Worm (Caenorhabditis elegans) whole organism, young adult: ENCODE measurements around the gene clr-1.

Experiments
- C06A6.2 ChIP-seq: fragments of 200-800 bp; sonication (Bioruptor generic); conservative IDR thresholded peaks from 2 replicates; pipeline ENCODE4 v1.3.6; 2022; ENCODE audit warnings: missing genetic modification characterization, missing compliant biosample characterization
- C17E4.6 ChIP-seq: fragments of 200-800 bp; sonication (Bioruptor generic); IDR thresholded peaks from 2 replicates; pipeline ENCODE4 v1.3.6; 2022; ENCODE audit warnings: missing genetic modification reagents, missing genetic modification characterization, missing compliant biosample characterization
- F39B2.1 ChIP-seq: fragments of 200-800 bp; sonication (Bioruptor generic); IDR thresholded peaks from 2 replicates; pipeline ENCODE4 v1.3.6; 2022; ENCODE audit warnings: missing genetic modification reagents, missing genetic modification characterization, missing compliant biosample characterization
- F57A8.1 ChIP-seq: fragments of 200-800 bp; sonication (Bioruptor generic); optimal IDR thresholded peaks from 2 replicates; lab custom pipeline; 2018; ENCODE audit warnings: mild to moderate bottlenecking, missing genetic modification characterization, moderate library complexity, missing compliant biosample characterization
- K12H6.12 ChIP-seq: fragments of 200-800 bp; sonication (Bioruptor generic); optimal IDR thresholded peaks from 2 replicates; lab custom pipeline; 2018; ENCODE audit warnings: mild to moderate bottlenecking, missing genetic modification characterization, missing compliant biosample characterization
- T26A5.8 ChIP-seq: sonication (generic microtip); optimal IDR thresholded peaks from 2 replicates; lab custom pipeline; 2016; ENCODE audit warnings: missing genetic modification characterization, missing compliant biosample characterization
- ZK185.1 ChIP-seq: sonication (generic microtip); optimal IDR thresholded peaks from 2 replicates; lab custom pipeline; 2016; ENCODE audit warnings: mild to moderate bottlenecking, missing genetic modification characterization, missing compliant biosample characterization; ENCODE audit not compliant: poor library complexity, severe bottlenecking
- aptf-2 ChIP-seq: fragments of 200-800 bp; sonication (Bioruptor generic); conservative IDR thresholded peaks from 2 replicates; pipeline ENCODE4 v1.3.6; 2022; ENCODE audit warnings: missing genetic modification reagents, missing genetic modification characterization, missing compliant biosample characterization
- atf-7 ChIP-seq: sonication (generic microtip); optimal IDR thresholded peaks from 2 replicates; lab custom pipeline; 2017; ENCODE audit warnings: mild to moderate bottlenecking, missing genetic modification characterization, missing compliant biosample characterization
- attf-5 ChIP-seq: fragments of 200-800 bp; sonication (Bioruptor generic); optimal IDR thresholded peaks from 2 replicates; lab custom pipeline; 2018; ENCODE audit warnings: mild to moderate bottlenecking, missing genetic modification characterization, missing compliant biosample characterization
- bed-2 ChIP-seq: fragments of 200-800 bp; sonication (Bioruptor generic); IDR thresholded peaks from 2 replicates; pipeline ENCODE4 v1.3.6; 2022; ENCODE audit warnings: missing genetic modification reagents, missing genetic modification characterization, missing compliant biosample characterization
- ceh-27 ChIP-seq: fragments of 200-800 bp; sonication (Bioruptor generic); optimal IDR thresholded peaks from 2 replicates; lab custom pipeline; 2018; ENCODE audit warnings: mild to moderate bottlenecking, missing genetic modification characterization, moderate library complexity, missing compliant biosample characterization
- dox-1 ChIP-seq: fragments of 200-800 bp; sonication (Bioruptor generic); IDR thresholded peaks from 2 replicates; pipeline ENCODE4 v1.3.6; 2022; ENCODE audit warnings: missing genetic modification reagents, missing genetic modification characterization, missing compliant biosample characterization
- efl-1 ChIP-seq: fragments of 150-350 bp; optimal IDR thresholded peaks from 2 replicates; lab custom pipeline; 2014; ENCODE audit warnings: missing biosample characterization, missing genetic modification reagents, missing genetic modification characterization
- ekl-4 ChIP-seq: fragments of 200-800 bp; sonication (Bioruptor generic); IDR thresholded peaks from 2 replicates; pipeline ENCODE4 v1.3.6; 2022; ENCODE audit warnings: missing genetic modification reagents, missing genetic modification characterization, missing compliant biosample characterization
- gei-17 ChIP-seq: fragments of 200-800 bp; sonication (Bioruptor generic); optimal IDR thresholded peaks from 2 replicates; lab custom pipeline; 2018; ENCODE audit warnings: mild to moderate bottlenecking, missing genetic modification characterization, missing compliant biosample characterization
- him-1 ChIP-seq: sonication (generic microtip); optimal IDR thresholded peaks from 2 replicates; lab custom pipeline; 2016; ENCODE audit warnings: missing genotype, missing genetic modification reagents, missing genetic modification characterization, missing compliant biosample characterization
- hrde-1 ChIP-seq: sonication (generic microtip); optimal IDR thresholded peaks from 2 replicates; lab custom pipeline; 2016; ENCODE audit warnings: missing genetic modification characterization, mild to moderate bottlenecking, missing compliant biosample characterization, moderate library complexity, missing genotype, missing genetic modification reagents, borderline replicate concordance
- lin-26 ChIP-seq: fragments of 200-800 bp; sonication (Bioruptor generic); IDR thresholded peaks from 2 replicates; pipeline ENCODE4 v1.3.6; 2022; ENCODE audit warnings: missing genetic modification reagents, missing genetic modification characterization, missing compliant biosample characterization
- lin-35 ChIP-seq, 3 experiments: fragments of 150-350 bp in 2 of 3; sonication (generic microtip) in 1 of 3; optimal IDR thresholded peaks; 2 replicates each; lab custom pipeline; 2014 to 2018; ENCODE audit warnings: missing biosample characterization in 3 of 3, missing genetic modification characterization in 3 of 3, missing genetic modification reagents in 3 of 3
- lin-40 ChIP-seq: sonication (generic microtip); optimal IDR thresholded peaks from 2 replicates; lab custom pipeline; 2016; ENCODE audit warnings: missing genetic modification characterization, mild to moderate bottlenecking, missing compliant biosample characterization, missing genotype, missing genetic modification reagents
- lsl-1 ChIP-seq: fragments of 200-800 bp; sonication (Bioruptor generic); optimal IDR thresholded peaks from 2 replicates; lab custom pipeline; 2018; ENCODE audit warnings: mild to moderate bottlenecking, missing genetic modification characterization, moderate library complexity, missing compliant biosample characterization
- madf-10 ChIP-seq: sonication (generic microtip); optimal IDR thresholded peaks from 2 replicates; lab custom pipeline; 2016; ENCODE audit warnings: mild to moderate bottlenecking, missing genetic modification characterization, missing compliant biosample characterization
- madf-6 ChIP-seq: fragments of 200-800 bp; sonication (Bioruptor generic); IDR thresholded peaks from 2 replicates; pipeline ENCODE4 v1.3.6; 2022; ENCODE audit warnings: missing genetic modification reagents, missing genetic modification characterization, missing compliant biosample characterization
- madf-8 ChIP-seq: fragments of 200-800 bp; sonication (Bioruptor generic); conservative IDR thresholded peaks from 2 replicates; pipeline ENCODE4 v1.3.6; 2022; ENCODE audit warnings: missing genetic modification reagents, missing genetic modification characterization, missing compliant biosample characterization
- mcd-1 ChIP-seq: fragments of 200-800 bp; sonication (Bioruptor generic); IDR thresholded peaks from 2 replicates; pipeline ENCODE4 v1.3.6; 2022; ENCODE audit warnings: missing genetic modification reagents, missing genetic modification characterization, missing compliant biosample characterization
- mes-4 ChIP-seq: sonication (generic microtip); optimal IDR thresholded peaks from 2 replicates; lab custom pipeline; 2016; ENCODE audit warnings: missing genotype, missing genetic modification characterization, missing compliant biosample characterization
- nhr-179 ChIP-seq: sonication (generic microtip); optimal IDR thresholded peaks from 2 replicates; lab custom pipeline; 2016; ENCODE audit warnings: mild to moderate bottlenecking, missing genetic modification characterization, missing compliant biosample characterization
- nhr-80 ChIP-seq: sonication (generic microtip); optimal IDR thresholded peaks from 2 replicates; lab custom pipeline; 2016; ENCODE audit warnings: missing genetic modification characterization, missing compliant biosample characterization
- pbrm-1 ChIP-seq: fragments of 200-800 bp; sonication (Bioruptor generic); IDR thresholded peaks from 2 replicates; pipeline ENCODE4 v1.3.6; 2022; ENCODE audit warnings: missing genetic modification reagents, missing genetic modification characterization, missing compliant biosample characterization
- rec-8 ChIP-seq, 2 experiments: sonication (generic microtip); optimal IDR thresholded peaks; 2 replicates each; lab custom pipeline; 2016; ENCODE audit warnings: mild to moderate bottlenecking in 2 of 2, missing genetic modification characterization in 2 of 2, missing genetic modification reagents in 2 of 2, missing genotype in 2 of 2, missing biosample characterization in 1 of 2, missing compliant biosample characterization in 1 of 2, moderate library complexity in 1 of 2
- snpc-4 ChIP-seq, 5 experiments: fragments of 150-350 bp in 1 of 5; sonication (generic microtip) in 4 of 5; optimal IDR thresholded peaks; 2 replicates each; lab custom pipeline; 2014 to 2018; ENCODE audit warnings: missing genetic modification characterization in 5 of 5, missing biosample characterization in 3 of 5, antibody characterized with exemption in 2 of 5, mild to moderate bottlenecking in 2 of 5, missing compliant biosample characterization in 2 of 5, missing genotype in 2 of 5, moderate library complexity in 2 of 5, missing genetic modification reagents in 1 of 5
- somi-1 ChIP-seq: fragments of 200-800 bp; sonication (Bioruptor generic); optimal IDR thresholded peaks from 2 replicates; lab custom pipeline; 2018; ENCODE audit warnings: mild to moderate bottlenecking, missing genetic modification characterization, missing compliant biosample characterization
- sptf-2 ChIP-seq: fragments of 200-800 bp; sonication (Bioruptor generic); optimal IDR thresholded peaks from 2 replicates; lab custom pipeline; 2018; ENCODE audit warnings: mild to moderate bottlenecking, missing genetic modification characterization, missing compliant biosample characterization
- unc-130 ChIP-seq: sonication (generic microtip); optimal IDR thresholded peaks from 2 replicates; lab custom pipeline; 2016; ENCODE audit warnings: missing genetic modification reagents, missing genetic modification characterization, missing compliant biosample characterization
- xnd-1 ChIP-seq: sonication (generic microtip); optimal IDR thresholded peaks from 2 replicates; lab custom pipeline; 2016; ENCODE audit warnings: missing genotype, missing genetic modification reagents, missing genetic modification characterization, missing compliant biosample characterization
- ztf-28 ChIP-seq: fragments of 200-800 bp; sonication (Bioruptor generic); IDR thresholded peaks from 2 replicates; pipeline ENCODE4 v1.3.6; 2022; ENCODE audit warnings: missing genetic modification reagents, missing genetic modification characterization, missing compliant biosample characterization

clr-1 gene

DNA sequence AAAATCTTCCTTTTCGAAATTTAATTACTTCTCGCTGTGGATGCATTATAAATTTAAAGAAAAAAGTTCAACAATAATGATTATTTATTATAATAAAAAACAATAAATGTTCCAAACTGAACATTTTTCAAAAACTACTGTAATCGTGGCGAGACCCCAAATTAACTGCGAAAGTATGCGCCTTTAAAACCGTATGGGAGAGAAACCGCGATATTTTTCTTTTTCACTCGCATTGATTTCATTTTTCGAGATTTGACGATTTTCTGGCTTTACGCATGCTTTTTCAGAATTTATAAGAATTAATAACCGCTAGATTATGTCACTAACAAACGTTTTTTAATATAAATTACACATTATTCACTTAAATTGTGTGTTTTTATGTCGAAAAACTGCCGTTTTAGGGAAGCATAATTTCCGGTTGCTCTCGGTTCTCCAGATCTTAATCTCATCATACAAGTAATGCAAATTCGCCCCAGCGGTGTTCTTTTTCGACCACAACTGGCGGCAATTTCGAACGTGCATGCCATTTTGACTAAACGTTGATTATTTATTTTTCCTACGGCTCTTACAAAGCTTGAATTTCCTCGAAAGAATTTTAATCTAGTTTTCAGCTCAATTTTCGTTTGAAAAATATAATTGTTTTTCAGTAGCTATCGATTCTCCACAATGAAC is 35.0 kb downstream of the clr-1 start, which contains the start of gene F12A10.8 (continued):
- TF ChIP-seq efl-1, result peak; percentile 80

DNA sequence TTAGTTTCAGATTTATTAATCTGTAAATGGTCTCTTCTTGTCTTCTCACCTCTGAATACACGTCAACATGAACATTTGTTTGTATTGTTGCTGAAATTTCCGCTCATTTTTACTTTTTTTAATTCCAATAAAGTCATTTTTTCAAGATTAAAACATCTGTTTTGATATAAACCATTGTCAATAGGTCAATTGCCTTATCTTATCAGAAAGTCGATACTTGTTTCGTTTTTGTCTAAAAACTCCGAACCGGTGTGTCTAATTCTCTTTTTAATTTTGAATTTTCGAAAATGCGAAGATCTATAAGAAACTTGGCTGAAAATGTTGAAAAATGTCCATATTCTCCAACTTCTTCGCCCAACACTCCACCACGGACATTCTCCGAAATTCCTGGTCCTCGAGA is 37.6 kb downstream of the clr-1 start, which contains the start of gene cyp-44A1:
cyp-44A1 (plus strand) TSS at position 285 of the 400 bp plus-strand sequence.
- no peak for TF ChIP-seq dox-1
- TF ChIP-seq somi-1 (GFP tag; lab: Kevin White, UChicago), result no peak
- no peak for TF ChIP-seq pbrm-1 (GFP tag; lab: Robert Waterston, UW)
- TF ChIP-seq ZK185.1, result no peak
- TF ChIP-seq F57A8.1, result no peak
- no peak for TF ChIP-seq bed-2 (GFP tag; lab: Robert Waterston, UW)
- no peak for TF ChIP-seq sptf-2 (GFP tag; lab: Kevin White, UChicago)
- no peak for TF ChIP-seq mes-4 (tag; lab: Kevin White, UChicago)
- no peak for TF ChIP-seq C06A6.2 (GFP tag; lab: Robert Waterston, UW)
- TF ChIP-seq him-1, result no peak
- no peak for TF ChIP-seq K12H6.12
- TF ChIP-seq lin-35 (GFP tag; optimal IDR thresholded peaks at IDR 0.05; lab: Kevin White, UChicago), result no peak
- TF ChIP-seq T26A5.8 (tag; lab: Kevin White, UChicago), result no peak
- no peak for TF ChIP-seq ekl-4 (GFP tag; lab: Robert Waterston, UW)
- no peak for TF ChIP-seq nhr-179 (tag; lab: Kevin White, UChicago)
- no peak for TF ChIP-seq efl-1

DNA sequence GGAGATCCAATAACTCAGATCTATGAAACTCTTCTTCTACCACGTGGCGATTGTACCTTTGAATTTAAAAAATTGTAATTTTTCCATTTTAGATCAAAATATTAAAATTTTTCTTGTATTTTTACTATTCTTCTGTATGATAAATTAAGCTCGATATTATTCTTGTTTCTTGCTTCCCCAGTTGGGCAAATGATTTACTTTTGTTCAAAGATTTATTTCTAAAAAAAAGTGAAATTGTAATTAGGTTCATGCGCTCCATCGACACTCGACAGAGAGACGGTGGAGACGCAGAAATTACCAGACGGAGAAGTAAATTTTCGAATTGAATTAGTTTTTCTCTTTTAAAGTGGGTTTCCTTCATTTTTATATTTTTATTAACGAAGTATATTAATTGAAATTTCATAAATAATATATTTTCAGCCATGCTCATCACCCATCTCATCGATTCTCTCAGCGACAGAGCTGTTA is 39.7 kb downstream of the clr-1 start, which contains the start of gene npp-24:
npp-24 (plus strand) TSS at position 51 of the 468 bp plus-strand sequence.
- TF ChIP-seq F39B2.1 (GFP tag; lab: Robert Waterston, UW), result no peak
- TF ChIP-seq lin-35 (GFP tag; optimal IDR thresholded peaks at IDR 0.05; lab: Kevin White, UChicago), result peak in 1 of 3 experiments; percentile 43

DNA sequence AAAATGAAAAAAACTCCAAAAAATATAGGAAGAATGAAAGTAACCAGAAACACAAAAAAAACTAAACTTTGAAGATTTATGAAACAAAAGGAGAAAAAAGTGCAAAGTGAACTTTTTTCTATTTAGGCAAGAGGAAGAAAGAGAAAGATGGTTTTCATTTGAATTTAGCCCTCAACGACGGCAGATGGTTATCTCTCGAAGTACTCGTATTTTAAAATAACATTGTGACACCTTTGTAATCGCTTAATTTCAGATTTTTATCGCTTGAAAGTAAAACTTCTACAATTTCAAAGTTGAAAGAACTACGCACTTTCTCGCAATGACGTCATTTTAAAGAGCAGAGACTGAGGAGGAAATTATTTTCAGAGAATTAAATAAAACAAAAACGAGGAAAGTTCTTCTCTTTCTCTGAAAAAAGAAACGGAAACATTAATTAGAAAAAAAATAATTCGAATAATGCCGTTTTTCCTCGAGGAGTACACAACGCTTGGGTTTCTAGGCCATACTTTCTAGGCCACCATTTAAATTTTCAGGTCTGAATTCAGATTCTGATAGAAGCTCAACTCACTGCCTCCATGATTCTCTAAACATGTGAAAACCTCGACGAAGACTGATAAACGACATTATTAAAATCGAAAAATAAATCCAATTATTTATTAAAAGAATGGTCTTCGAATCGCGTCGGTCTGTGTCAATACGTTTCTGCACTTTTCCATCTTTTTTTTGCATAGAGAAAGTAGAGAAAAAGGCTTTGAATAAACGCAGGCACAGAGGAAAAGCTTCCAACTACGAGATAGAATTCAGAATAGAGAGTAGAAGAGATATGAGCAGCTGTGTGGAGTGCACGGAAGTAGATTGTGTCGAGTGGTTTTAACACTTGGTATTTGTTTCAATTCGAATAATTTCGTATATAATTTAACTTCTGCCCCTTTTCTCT is 45.5 kb downstream of the clr-1 start:
- TF ChIP-seq nhr-80 (tag; lab: Kevin White, UChicago), result no peak
- peak; percentile 16 for TF ChIP-seq atf-7
- 0 out of 2 replicates have a peak, but pooled peaks have one; percentile 39 for TF ChIP-seq dox-1
- peak; percentile 45 for TF ChIP-seq lsl-1
- peak; percentile 76 for TF ChIP-seq xnd-1 (tag; lab: Kevin White, UChicago)
- TF ChIP-seq madf-10 (tag; lab: Kevin White, UChicago), result no peak
- no peak for TF ChIP-seq lin-40
- TF ChIP-seq F39B2.1 (GFP tag; lab: Robert Waterston, UW), result no peak
- peak; percentile 65 for TF ChIP-seq ZK185.1
- peak in 1 of 3 experiments; percentile 13 for TF ChIP-seq lin-35 (GFP tag; optimal IDR thresholded peaks at IDR 0.05; lab: Kevin White, UChicago)
- TF ChIP-seq rec-8 (tag; optimal IDR thresholded peaks at IDR 0.05; lab: Kevin White, UChicago), result peak in 1 of 2 experiments; percentile 24
- TF ChIP-seq madf-8, result peak; percentile 88
- 0 out of 2 replicates have a peak, but pooled peaks have one; percentile 38 for TF ChIP-seq aptf-2 (GFP tag; lab: Robert Waterston, UW)
- peak; percentile 1 for TF ChIP-seq attf-5 (GFP tag; lab: Kevin White, UChicago)
- TF ChIP-seq unc-130 (GFP tag; lab: Kevin White, UChicago), result peak; percentile 57
- TF ChIP-seq ztf-28 (GFP tag; lab: Robert Waterston, UW), result 0 out of 2 replicates have a peak, but pooled peaks have one; percentile 22
- no peak for TF ChIP-seq C17E4.6 (GFP tag; lab: Robert Waterston, UW)
- TF ChIP-seq lin-26, result no peak
- TF ChIP-seq T26A5.8 (tag; lab: Kevin White, UChicago), result no peak
- TF ChIP-seq madf-6, result peak; percentile 90
- peak; percentile 50 for TF ChIP-seq him-1
- no peak for TF ChIP-seq hrde-1 (tag; lab: Kevin White, UChicago)
- peak; percentile 7 for TF ChIP-seq K12H6.12
- TF ChIP-seq gei-17 (GFP tag; lab: Kevin White, UChicago), result no peak
- TF ChIP-seq ceh-27 (GFP tag; lab: Kevin White, UChicago), result no peak
- TF ChIP-seq snpc-4 (GFP tag; optimal IDR thresholded peaks at IDR 0.05; lab: Kevin White, UChicago), result no peak
- TF ChIP-seq snpc-4 (tag; optimal IDR thresholded peaks at IDR 0.05; lab: Kevin White, UChicago), result peak in 1 of 4 experiments; percentile 13
- peak; percentile 41 for TF ChIP-seq mcd-1 (GFP tag; lab: Robert Waterston, UW)
